Worm (Caenorhabditis elegans) whole organism, young adult: Measurements from ENCODE around the gene Y39C12A.9.

Source experiments
- B0035.1 ChIP-seq: sonication (generic microtip); optimal IDR thresholded peaks from 2 replicates; lab custom pipeline; 2016; ENCODE audit warnings: missing genetic modification characterization, mild to moderate bottlenecking, missing compliant biosample characterization, missing genotype, missing genetic modification reagents
- B0261.1 ChIP-seq: sonication (generic microtip); optimal IDR thresholded peaks from 2 replicates; lab custom pipeline; 2016; ENCODE audit warnings: mild to moderate bottlenecking, missing genetic modification characterization, moderate library complexity, missing compliant biosample characterization
- C06A6.2 ChIP-seq: fragments of 200-800 bp; sonication (Bioruptor generic); conservative IDR thresholded peaks from 2 replicates; pipeline ENCODE4 v1.3.6; 2022; ENCODE audit warnings: missing genetic modification characterization, missing compliant biosample characterization
- F49E8.2 ChIP-seq: sonication (generic microtip); optimal IDR thresholded peaks from 3 replicates; lab custom pipeline; 2017; ENCODE audit warnings: missing genetic modification characterization, mild to moderate bottlenecking, missing compliant biosample characterization, antibody characterized with exemption, moderate library complexity; ENCODE audit not compliant: insufficient read depth
- T26A5.8 ChIP-seq: sonication (generic microtip); optimal IDR thresholded peaks from 2 replicates; lab custom pipeline; 2016; ENCODE audit warnings: missing genetic modification characterization, missing compliant biosample characterization
- Y53F4B.3 ChIP-seq: fragments of 200-800 bp; sonication (Bioruptor generic); IDR thresholded peaks from 2 replicates; pipeline ENCODE4 v1.3.6; 2022; ENCODE audit warnings: missing genetic modification reagents, missing genetic modification characterization, missing compliant biosample characterization
- Y53G8AR.9 ChIP-seq: fragments of 200-800 bp; sonication (Bioruptor generic); conservative IDR thresholded peaks from 2 replicates; pipeline ENCODE4 v1.3.6; 2022; ENCODE audit warnings: missing genetic modification reagents, missing genetic modification characterization, missing compliant biosample characterization
- ZK185.1 ChIP-seq: sonication (generic microtip); optimal IDR thresholded peaks from 2 replicates; lab custom pipeline; 2016; ENCODE audit warnings: mild to moderate bottlenecking, missing genetic modification characterization, missing compliant biosample characterization; ENCODE audit not compliant: poor library complexity, severe bottlenecking
- ama-1 ChIP-seq, 3 experiments: fragments of 150-350 bp in 1 of 3; sonication (generic microtip) in 2 of 3; optimal IDR thresholded peaks; 2 replicates each; lab custom pipeline; 2014 to 2018; ENCODE audit warnings: missing biosample characterization in 2 of 3, missing genetic modification characterization in 2 of 3, missing genetic modification reagents in 2 of 3
- aptf-2 ChIP-seq: fragments of 200-800 bp; sonication (Bioruptor generic); conservative IDR thresholded peaks from 2 replicates; pipeline ENCODE4 v1.3.6; 2022; ENCODE audit warnings: missing genetic modification reagents, missing genetic modification characterization, missing compliant biosample characterization
- aptf-3 ChIP-seq: fragments of 200-800 bp; sonication (Bioruptor generic); IDR thresholded peaks from 2 replicates; pipeline ENCODE4 v1.3.6; 2022; ENCODE audit warnings: missing genetic modification characterization, missing compliant biosample characterization
- atf-7 ChIP-seq: sonication (generic microtip); optimal IDR thresholded peaks from 2 replicates; lab custom pipeline; 2017; ENCODE audit warnings: mild to moderate bottlenecking, missing genetic modification characterization, missing compliant biosample characterization
- attf-6 ChIP-seq: fragments of 200-800 bp; sonication (Bioruptor generic); IDR thresholded peaks from 2 replicates; pipeline ENCODE4 v1.3.6; 2022; ENCODE audit warnings: missing genetic modification reagents, missing genetic modification characterization, missing compliant biosample characterization
- bed-1 ChIP-seq: fragments of 200-800 bp; sonication (Bioruptor generic); IDR thresholded peaks from 2 replicates; pipeline ENCODE4 v1.3.6; 2022; ENCODE audit warnings: missing genetic modification reagents, missing genetic modification characterization, missing compliant biosample characterization
- cebp-1 ChIP-seq, 2 experiments: fragments of 200-800 bp in 1 of 2; sonication (Bioruptor generic) in 1 of 2; sonication (generic microtip) in 1 of 2; IDR thresholded peaks in 1 of 2; optimal IDR thresholded peaks in 1 of 2; 2 replicates each; pipeline versions ENCODE4 v1.3.6 to Lab custom; 2017 to 2022; ENCODE audit warnings: missing compliant biosample characterization in 2 of 2, missing genetic modification characterization in 2 of 2, mild to moderate bottlenecking in 1 of 2, missing genetic modification reagents in 1 of 2, moderate library complexity in 1 of 2
- ceh-40 ChIP-seq: fragments of 200-800 bp; sonication (Bioruptor generic); IDR thresholded peaks from 2 replicates; pipeline ENCODE4 v1.3.6; 2022; ENCODE audit warnings: missing genetic modification characterization, missing compliant biosample characterization
- ceh-58 ChIP-seq: fragments of 200-800 bp; sonication (Bioruptor generic); IDR thresholded peaks from 2 replicates; pipeline ENCODE4 v1.3.6; 2022; ENCODE audit warnings: missing genetic modification characterization, missing compliant biosample characterization
- ceh-79 ChIP-seq: sonication (generic microtip); optimal IDR thresholded peaks from 2 replicates; lab custom pipeline; 2017; ENCODE audit warnings: mild to moderate bottlenecking, missing genetic modification characterization, missing compliant biosample characterization
- dpff-1 ChIP-seq: sonication (generic microtip); optimal IDR thresholded peaks from 2 replicates; lab custom pipeline; 2017; ENCODE audit warnings: mild to moderate bottlenecking, missing genetic modification characterization, missing compliant biosample characterization
- efl-1 ChIP-seq: fragments of 150-350 bp; optimal IDR thresholded peaks from 2 replicates; lab custom pipeline; 2014; ENCODE audit warnings: missing biosample characterization, missing genetic modification reagents, missing genetic modification characterization
- egl-44 ChIP-seq: fragments of 200-800 bp; sonication (Bioruptor generic); IDR thresholded peaks from 2 replicates; pipeline ENCODE4 v1.3.6; 2022; ENCODE audit warnings: missing genetic modification reagents, missing genetic modification characterization, missing compliant biosample characterization
- ets-4 ChIP-seq: fragments of 200-800 bp; sonication (Bioruptor generic); optimal IDR thresholded peaks from 2 replicates; lab custom pipeline; 2018; ENCODE audit warnings: mild to moderate bottlenecking, missing genetic modification characterization, missing compliant biosample characterization
- fkh-3 ChIP-seq: sonication (generic microtip); optimal IDR thresholded peaks from 2 replicates; lab custom pipeline; 2016; ENCODE audit warnings: mild to moderate bottlenecking, missing genetic modification characterization, missing compliant biosample characterization
- hlh-26 ChIP-seq: fragments of 200-800 bp; sonication (Bioruptor generic); conservative IDR thresholded peaks from 2 replicates; pipeline ENCODE4 v1.3.6; 2022; ENCODE audit warnings: missing genetic modification reagents, missing genetic modification characterization, missing compliant biosample characterization
- lin-35 ChIP-seq, 3 experiments: fragments of 150-350 bp in 2 of 3; sonication (generic microtip) in 1 of 3; optimal IDR thresholded peaks; 2 replicates each; lab custom pipeline; 2014 to 2018; ENCODE audit warnings: missing biosample characterization in 3 of 3, missing genetic modification characterization in 3 of 3, missing genetic modification reagents in 3 of 3
- madf-8 ChIP-seq: fragments of 200-800 bp; sonication (Bioruptor generic); conservative IDR thresholded peaks from 2 replicates; pipeline ENCODE4 v1.3.6; 2022; ENCODE audit warnings: missing genetic modification reagents, missing genetic modification characterization, missing compliant biosample characterization
- mcd-1 ChIP-seq: fragments of 200-800 bp; sonication (Bioruptor generic); IDR thresholded peaks from 2 replicates; pipeline ENCODE4 v1.3.6; 2022; ENCODE audit warnings: missing genetic modification reagents, missing genetic modification characterization, missing compliant biosample characterization
- nfya-1 ChIP-seq: sonication (generic microtip); optimal IDR thresholded peaks from 2 replicates; lab custom pipeline; 2017; ENCODE audit warnings: antibody characterized with exemption, missing compliant biosample characterization, missing genetic modification characterization, borderline replicate concordance; ENCODE audit not compliant: insufficient read depth
- nfya-2 ChIP-seq: fragments of 200-800 bp; sonication (Bioruptor generic); IDR thresholded peaks from 2 replicates; pipeline ENCODE4 v1.3.6; 2022; ENCODE audit warnings: missing genetic modification reagents, missing genetic modification characterization, missing compliant biosample characterization
- nhr-179 ChIP-seq: sonication (generic microtip); optimal IDR thresholded peaks from 2 replicates; lab custom pipeline; 2016; ENCODE audit warnings: mild to moderate bottlenecking, missing genetic modification characterization, missing compliant biosample characterization
- pha-4 ChIP-seq: fragments of 150-350 bp; sonication (generic microtip); optimal IDR thresholded peaks from 2 replicates; lab custom pipeline; 2014; ENCODE audit warnings: missing biosample characterization, missing genetic modification reagents, missing genetic modification characterization
- rec-8 ChIP-seq, 2 experiments: sonication (generic microtip); optimal IDR thresholded peaks; 2 replicates each; lab custom pipeline; 2016; ENCODE audit warnings: mild to moderate bottlenecking in 2 of 2, missing genetic modification characterization in 2 of 2, missing genetic modification reagents in 2 of 2, missing genotype in 2 of 2, missing biosample characterization in 1 of 2, missing compliant biosample characterization in 1 of 2, moderate library complexity in 1 of 2
- sdz-38 ChIP-seq: sonication (generic microtip); optimal IDR thresholded peaks from 2 replicates; lab custom pipeline; 2016; ENCODE audit warnings: missing genotype, missing genetic modification characterization, missing compliant biosample characterization
- snpc-3.4 ChIP-seq: sonication (generic microtip); optimal IDR thresholded peaks from 2 replicates; lab custom pipeline; 2017; ENCODE audit warnings: missing genetic modification characterization, mild to moderate bottlenecking, missing compliant biosample characterization, antibody characterized with exemption, moderate library complexity, missing genotype, missing genetic modification reagents
- somi-1 ChIP-seq: fragments of 200-800 bp; sonication (Bioruptor generic); optimal IDR thresholded peaks from 2 replicates; lab custom pipeline; 2018; ENCODE audit warnings: mild to moderate bottlenecking, missing genetic modification characterization, missing compliant biosample characterization
- tlf-1 ChIP-seq: fragments of 200-800 bp; sonication (Bioruptor generic); optimal IDR thresholded peaks from 2 replicates; lab custom pipeline; 2018; ENCODE audit warnings: mild to moderate bottlenecking, missing genetic modification characterization, missing compliant biosample characterization
- unc-130 ChIP-seq: sonication (generic microtip); optimal IDR thresholded peaks from 2 replicates; lab custom pipeline; 2016; ENCODE audit warnings: missing genetic modification reagents, missing genetic modification characterization, missing compliant biosample characterization
- ztf-26 ChIP-seq: sonication (generic microtip); optimal IDR thresholded peaks from 2 replicates; lab custom pipeline; 2017; ENCODE audit warnings: missing genetic modification characterization, missing compliant biosample characterization
- ztf-28 ChIP-seq: fragments of 200-800 bp; sonication (Bioruptor generic); IDR thresholded peaks from 2 replicates; pipeline ENCODE4 v1.3.6; 2022; ENCODE audit warnings: missing genetic modification reagents, missing genetic modification characterization, missing compliant biosample characterization

Gene Y39C12A.9

ce11 chrIV:12278507-12278906 is 19.5 kb upstream of the Y39C12A.9 start, which contains the start of the genes tag-335 and vkmt-1 (continued):
- TF ChIP-seq aptf-2 (GFP tag; lab: Robert Waterston, UW) (no peak), ceh-79 (tag; lab: Kevin White, UChicago) (no peak), ets-4 (GFP tag; lab: Kevin White, UChicago) (no peak)

- TF ChIP-seq ets-4 (GFP tag; lab: Kevin White, UChicago) (no peak), tlf-1 (GFP tag; lab: Kevin White, UChicago) (peak; percentile 1)
Measured at ce11 chrIV:12275892-12276291, 16.9 kb upstream of the Y39C12A.9 start, which contains the start of gene vps-8. Gene vps-8, minus strand, starts transcription at chrIV:12275992.

ce11 chrIV:12274365-12274764 is 15.4 kb upstream of the Y39C12A.9 start:
- TF ChIP-seq ztf-28 (GFP tag; lab: Robert Waterston, UW) = no peak
- TF ChIP-seq ZK185.1 (tag; lab: Kevin White, UChicago) = no peak
- TF ChIP-seq Y53G8AR.9 (GFP tag; lab: Robert Waterston, UW) = no peak
- TF ChIP-seq efl-1 (GFP tag; lab: Kevin White, UChicago) = no peak
- no peak for TF ChIP-seq cebp-1 (GFP tag; IDR thresholded peaks at IDR 0.05; lab: Robert Waterston, UW)
- no peak for TF ChIP-seq cebp-1 (tag; optimal IDR thresholded peaks at IDR 0.05; lab: Kevin White, UChicago)
- TF ChIP-seq snpc-3.4 (tag; lab: Kevin White, UChicago) = no peak
- no peak for TF ChIP-seq hlh-26
- no peak for TF ChIP-seq nhr-179
- no peak for TF ChIP-seq mcd-1 (GFP tag; lab: Robert Waterston, UW)
- TF ChIP-seq B0035.1 (tag; lab: Kevin White, UChicago) = no peak
- TF ChIP-seq unc-130 (GFP tag; lab: Kevin White, UChicago) = no peak
- TF ChIP-seq C06A6.2 = no peak
- TF ChIP-seq attf-6 (GFP tag; lab: Robert Waterston, UW) = no peak
- no peak for TF ChIP-seq ets-4 (GFP tag; lab: Kevin White, UChicago)
- TF ChIP-seq fkh-3 (tag; lab: Kevin White, UChicago) = no peak
- TF ChIP-seq nfya-1 (tag; lab: Kevin White, UChicago) = no peak

- TF ChIP-seq sdz-38 (tag; lab: Kevin White, UChicago) (no peak), snpc-3.4 (tag; lab: Kevin White, UChicago) (no peak), ztf-26 (tag; lab: Kevin White, UChicago) (no peak)
Measured at ce11 chrIV:12270392-12270791, 11.4 kb upstream of the Y39C12A.9 start, which contains the start of gene C42C1.3. Gene C42C1.3, minus strand, starts transcription at chrIV:12270492.

ce11 chrIV:12268272-12269045 is 9.4 kb upstream of the Y39C12A.9 start, which contains the start of the genes ppm-1.H and rpl-34:
Gene ppm-1.H, minus strand, starts transcription at chrIV:12268322.
Gene rpl-34, plus strand, starts transcription at chrIV:12268995.
- TF ChIP-seq ztf-26 (tag; lab: Kevin White, UChicago) (no peak), Y53F4B.3 (GFP tag; lab: Robert Waterston, UW) (no peak), T26A5.8 (tag; lab: Kevin White, UChicago) (no peak), ceh-40 (GFP tag; lab: Robert Waterston, UW) (no peak), ceh-58 (GFP tag; lab: Robert Waterston, UW) (no peak), pha-4 (no peak), atf-7 (tag; lab: Kevin White, UChicago) (no peak), lin-35 (GFP tag; optimal IDR thresholded peaks at IDR 0.05; lab: Kevin White, UChicago) (peak in 1 of 3 experiments; percentile 46), nfya-2 (GFP tag; lab: Robert Waterston, UW) (no peak), aptf-3 (GFP tag; lab: Robert Waterston, UW) (no peak), egl-44 (GFP tag; lab: Robert Waterston, UW) (no peak), dpff-1 (tag; lab: Kevin White, UChicago) (no peak), bed-1 (no peak), F49E8.2 (peak; percentile 8), ets-4 (GFP tag; lab: Kevin White, UChicago) (no peak), B0261.1 (no peak), rec-8 (tag; optimal IDR thresholded peaks at IDR 0.05; lab: Kevin White, UChicago) (no peak), ama-1 (optimal IDR thresholded peaks at IDR 0.05; lab: Kevin White, UChicago) (no peak), ama-1 (GFP tag; optimal IDR thresholded peaks at IDR 0.05; lab: Kevin White, UChicago) (no peak), somi-1 (GFP tag; lab: Kevin White, UChicago) (no peak), madf-8 (GFP tag; lab: Robert Waterston, UW) (no peak)
